Worm (Caenorhabditis elegans) whole organism, L3 larva: Measurements from ENCODE around the gene T25B2.2.

Experiments used
- lin-15B ChIP-seq: fragments of 150-350 bp; optimal IDR thresholded peaks from 2 replicates; lab custom pipeline; 2014; ENCODE audit warnings: missing biosample characterization, missing genetic modification characterization
- ztf-4 ChIP-seq: fragments of 150-350 bp; optimal IDR thresholded peaks from 2 replicates; lab custom pipeline; 2014; ENCODE audit warnings: missing biosample characterization, missing genetic modification characterization

ce11 chrX:6205325-6205724 lies 35.9 kb downstream of the T25B2.2 start:
- no peak for TF ChIP-seq lin-15B
- TF ChIP-seq ztf-4, result no peak
